Fruit fly (Drosophila melanogaster): ENCODE measurements around the gene Prosbeta3.

dm6 chr3R:9030750-9031128, 24.7 kb upstream of the Prosbeta3 start:
- TF ChIP-seq CTCF (optimal IDR thresholded peaks at IDR 0.05) (no peak), CG8478 (optimal IDR thresholded peaks at IDR 0.05) (no peak)

Data from S2 (cell line).